Worm (Caenorhabditis elegans) whole organism, L1 larva: ENCODE results near the gene cup-5.

ENCODE experiments used
- lin-13 ChIP-seq: fragments of 150-350 bp; optimal IDR thresholded peaks from 2 replicates; lab custom pipeline; 2014; ENCODE audit warnings: missing biosample characterization, missing genetic modification reagents, missing genetic modification characterization
- sptf-1 ChIP-seq: fragments of 150-350 bp; optimal IDR thresholded peaks from 2 replicates; lab custom pipeline; 2014; ENCODE audit warnings: missing biosample characterization, missing genetic modification characterization

- TF ChIP-seq lin-13 (GFP tag; lab: Kevin White, UChicago): no peak
- TF ChIP-seq sptf-1 (tag; lab: Kevin White, UChicago): no peak
Measured at ce11 chrIII:7548963-7549362, 35.0 kb upstream of the cup-5 start.
